Fruit fly (Drosophila melanogaster) whole organism, wandering third instar larva: ENCODE measurements around the gene Ask1.

Experiments
- Abd-B ChIP-seq: fragments of >200 bp; optimal IDR thresholded peaks from 2 replicates; lab custom pipeline; 2017; ENCODE audit warnings: missing biosample characterization, missing genetic modification characterization
- CG32264 ChIP-seq: fragments of 200-800 bp; sonication (Bioruptor generic); optimal IDR thresholded peaks from 2 replicates; lab custom pipeline; 2016; ENCODE audit warnings: missing biosample characterization, missing genetic modification characterization
- CG9705 ChIP-seq: fragments of 200-800 bp; sonication (Bioruptor generic); optimal IDR thresholded peaks from 2 replicates; lab custom pipeline; 2018; ENCODE audit warnings: missing biosample characterization, mild to moderate bottlenecking, missing genetic modification characterization
- CrebA ChIP-seq: fragments of 200-800 bp; sonication (Bioruptor generic); optimal IDR thresholded peaks from 2 replicates; lab custom pipeline; 2016; ENCODE audit warnings: missing biosample characterization, mild to moderate bottlenecking, missing genetic modification characterization, borderline replicate concordance
- Dfd ChIP-seq: fragments of >200 bp; optimal IDR thresholded peaks from 2 replicates; lab custom pipeline; 2017; ENCODE audit warnings: missing biosample characterization, missing genetic modification characterization
- Dif ChIP-seq: fragments of 200-275, 200-300 bp; sonication (Bioruptor generic); optimal IDR thresholded peaks from 2 replicates; lab custom pipeline; 2018; ENCODE audit warnings: missing biosample characterization, missing genetic modification characterization; ENCODE audit not compliant: partially characterized antibody
- GATAd ChIP-seq: sonication (Bioruptor generic); optimal IDR thresholded peaks from 2 replicates; lab custom pipeline; 2016; ENCODE audit warnings: missing biosample characterization, missing genetic modification characterization
- HLH106 ChIP-seq: fragments of 200-800 bp; optimal IDR thresholded peaks from 3 replicates; lab custom pipeline; 2019; ENCODE audit warnings: missing biosample characterization, mild to moderate bottlenecking, missing genetic modification characterization, moderate library complexity
- Hnf4 ChIP-seq: fragments of 200-800 bp; sonication (Bioruptor generic); optimal IDR thresholded peaks from 2 replicates; lab custom pipeline; 2016; ENCODE audit warnings: missing biosample characterization, mild to moderate bottlenecking, missing genetic modification characterization
- Hr78 ChIP-seq: fragments of >200 bp; optimal IDR thresholded peaks from 2 replicates; lab custom pipeline; 2017; ENCODE audit warnings: missing biosample characterization, missing genetic modification characterization
- Hr83 ChIP-seq: fragments of 200-300 bp; sonication (Bioruptor generic); optimal IDR thresholded peaks from 2 replicates; lab custom pipeline; 2016; ENCODE audit warnings: missing biosample characterization, mild to moderate bottlenecking, missing genetic modification characterization, moderate library complexity; ENCODE audit not compliant: poor library complexity, severe bottlenecking
- Jra ChIP-seq: sonication (Bioruptor generic); optimal IDR thresholded peaks from 2 replicates; lab custom pipeline; 2016; ENCODE audit warnings: missing biosample characterization, missing genetic modification characterization
- Mio ChIP-seq: sonication (Bioruptor generic); optimal IDR thresholded peaks from 2 replicates; lab custom pipeline; 2016; ENCODE audit warnings: missing biosample characterization, missing genetic modification characterization
- Myc ChIP-seq: fragments of >200 bp; optimal IDR thresholded peaks from 2 replicates; lab custom pipeline; 2017
- N ChIP-seq: fragments of >200 bp; optimal IDR thresholded peaks from 2 replicates; lab custom pipeline; 2018; ENCODE audit warnings: missing biosample characterization, missing external identifiers, missing genetic modification characterization
- OdsH ChIP-seq: fragments of 200-800 bp; sonication (Bioruptor generic); optimal IDR thresholded peaks from 2 replicates; lab custom pipeline; 2016; ENCODE audit warnings: missing biosample characterization, mild to moderate bottlenecking, missing genetic modification characterization
- Rel ChIP-seq, 2 experiments: fragments of 200-800 bp; sonication (Bioruptor generic) in 1 of 2; optimal IDR thresholded peaks; 2 replicates in 1 of 2; 3 replicates in 1 of 2; lab custom pipeline; 2016 to 2019; ENCODE audit warnings: mild to moderate bottlenecking in 2 of 2, missing biosample characterization in 2 of 2, missing genetic modification characterization in 2 of 2, moderate library complexity in 1 of 2
- Sp1 ChIP-seq: fragments of 200-800 bp; sonication (Bioruptor generic); optimal IDR thresholded peaks from 3 replicates; lab custom pipeline; 2019; ENCODE audit warnings: missing biosample characterization, mild to moderate bottlenecking, missing genetic modification characterization, moderate library complexity
- brk ChIP-seq: fragments of 200-800 bp; sonication (Bioruptor generic); optimal IDR thresholded peaks from 2 replicates; lab custom pipeline; 2016; ENCODE audit warnings: missing biosample characterization, mild to moderate bottlenecking, missing genetic modification characterization
- dl ChIP-seq, 2 experiments: fragments of 175-275, 200-275 bp in 1 of 2; fragments of 200-275 bp in 1 of 2; sonication (Bioruptor generic); optimal IDR thresholded peaks; lab custom pipeline; 2018; ENCODE audit warnings: mild to moderate bottlenecking in 2 of 2, missing biosample characterization in 2 of 2, missing genetic modification characterization in 2 of 2, moderate library complexity in 2 of 2; ENCODE audit not compliant: partially characterized antibody in 2 of 2, insufficient read depth in 1 of 2
- dmrt93B ChIP-seq: fragments of 200-800 bp; sonication (Bioruptor generic); optimal IDR thresholded peaks from 2 replicates; lab custom pipeline; 2018; ENCODE audit warnings: missing biosample characterization, mild to moderate bottlenecking, missing genetic modification characterization
- dsf ChIP-seq: sonication (Bioruptor generic); optimal IDR thresholded peaks from 2 replicates; lab custom pipeline; 2016; ENCODE audit warnings: missing biosample characterization, missing genetic modification characterization, borderline replicate concordance
- ey ChIP-seq: fragments of 200-800 bp; sonication (Bioruptor generic); optimal IDR thresholded peaks from 2 replicates; lab custom pipeline; 2016; ENCODE audit warnings: missing biosample characterization, missing genetic modification characterization
- foxo ChIP-seq, 2 experiments: fragments of 200-800 bp; sonication (Bioruptor generic); optimal IDR thresholded peaks; 2 replicates in 1 of 2; 3 replicates in 1 of 2; lab custom pipeline; 2016 to 2017; ENCODE audit warnings: missing biosample characterization in 2 of 2, missing genetic modification characterization in 2 of 2
- fru ChIP-seq: fragments of 200-800 bp; sonication (Bioruptor generic); optimal IDR thresholded peaks from 3 replicates; lab custom pipeline; 2016; ENCODE audit warnings: missing biosample characterization, mild to moderate bottlenecking, missing genetic modification characterization
- h ChIP-seq: fragments of 200-800 bp; sonication (Bioruptor generic); optimal IDR thresholded peaks from 3 replicates; lab custom pipeline; 2016; ENCODE audit warnings: missing biosample characterization, mild to moderate bottlenecking, missing genetic modification characterization
- jim ChIP-seq: fragments of 175-275, 200-325 bp; sonication (Bioruptor generic); optimal IDR thresholded peaks from 2 replicates; lab custom pipeline; 2016; ENCODE audit warnings: missing biosample characterization, mild to moderate bottlenecking, missing genetic modification characterization
- lola ChIP-seq: fragments of >200 bp; optimal IDR thresholded peaks from 2 replicates; lab custom pipeline; 2017; ENCODE audit warnings: missing biosample characterization, missing genetic modification characterization
- pan ChIP-seq: fragments of >200 bp; optimal IDR thresholded peaks from 2 replicates; lab custom pipeline; 2017
- psq ChIP-seq: fragments of 200-800 bp; sonication (Bioruptor generic); optimal IDR thresholded peaks from 3 replicates; lab custom pipeline; 2017; ENCODE audit warnings: missing biosample characterization, mild to moderate bottlenecking, missing genetic modification characterization, moderate library complexity
- rgr ChIP-seq: fragments of 200-800 bp; sonication (Bioruptor generic); optimal IDR thresholded peaks from 3 replicates; lab custom pipeline; 2016; ENCODE audit warnings: missing biosample characterization, mild to moderate bottlenecking, missing genetic modification characterization
- sage ChIP-seq: fragments of 200-800 bp; sonication (Bioruptor generic); optimal IDR thresholded peaks from 2 replicates; lab custom pipeline; 2016; ENCODE audit warnings: missing biosample characterization, mild to moderate bottlenecking, missing genetic modification characterization
- sv ChIP-seq: fragments of 200-800 bp; sonication (Bioruptor generic); optimal IDR thresholded peaks from 3 replicates; lab custom pipeline; 2016; ENCODE audit warnings: missing biosample characterization, missing genetic modification characterization
- usp ChIP-seq: fragments of >200 bp; optimal IDR thresholded peaks from 2 replicates; lab custom pipeline; 2017; ENCODE audit warnings: missing biosample characterization, missing genetic modification characterization
- woc ChIP-seq: sonication (Bioruptor generic); optimal IDR thresholded peaks from 2 replicates; lab custom pipeline; 2016; ENCODE audit warnings: missing biosample characterization, mild to moderate bottlenecking, missing genetic modification characterization

The Ask1 gene

DNA sequence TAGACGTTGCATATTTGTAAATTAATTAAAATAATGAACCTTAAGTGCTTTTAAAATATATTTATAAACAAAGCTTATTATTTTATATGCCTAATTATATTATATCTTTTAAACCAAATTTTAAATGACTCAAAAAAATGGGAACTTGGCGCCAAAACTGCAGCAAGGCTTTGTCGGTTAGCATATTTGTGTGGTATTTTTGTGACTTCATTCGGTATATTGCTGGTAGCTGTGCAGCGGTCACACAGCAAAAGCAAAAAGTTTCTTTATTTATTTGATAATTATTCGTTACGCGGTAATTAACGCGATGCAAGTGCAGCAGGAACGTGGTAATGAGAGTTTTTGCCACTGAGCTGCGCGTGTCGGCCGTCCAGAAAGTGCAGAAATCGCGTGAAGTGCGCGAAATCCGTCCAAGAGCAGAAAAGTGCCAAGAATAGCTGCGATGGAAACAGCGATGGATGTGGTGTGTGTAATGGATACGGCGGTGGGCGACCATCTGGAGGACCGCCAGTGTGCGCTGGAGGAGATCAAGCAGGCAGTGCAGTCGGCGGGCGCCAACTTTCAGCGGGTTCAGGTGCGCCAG lies at the start of gene Ask1:
Ask1 (plus strand) TSS at position 250 of the 583 bp plus-strand sequence.
- TF ChIP-seq dmrt93B (GFP tag; lab: Kevin White, UChicago): no peak
- TF ChIP-seq Sp1: no peak
- no peak for TF ChIP-seq foxo (GFP tag; optimal IDR thresholded peaks at IDR 0.05; lab: Kevin White, UChicago)
- no peak for TF ChIP-seq usp (GFP tag; lab: Kevin White, UChicago)
- peak; percentile 12 for TF ChIP-seq sage
- TF ChIP-seq Rel (GFP tag; optimal IDR thresholded peaks at IDR 0.05; lab: Kevin White, UChicago): no peak
- TF ChIP-seq Rel (tag; optimal IDR thresholded peaks at IDR 0.05; lab: Kevin White, UChicago): peak; percentile 34
- TF ChIP-seq Hnf4 (GFP tag; lab: Kevin White, UChicago): no peak
- TF ChIP-seq, all 38 proteins: peak for 2

DNA sequence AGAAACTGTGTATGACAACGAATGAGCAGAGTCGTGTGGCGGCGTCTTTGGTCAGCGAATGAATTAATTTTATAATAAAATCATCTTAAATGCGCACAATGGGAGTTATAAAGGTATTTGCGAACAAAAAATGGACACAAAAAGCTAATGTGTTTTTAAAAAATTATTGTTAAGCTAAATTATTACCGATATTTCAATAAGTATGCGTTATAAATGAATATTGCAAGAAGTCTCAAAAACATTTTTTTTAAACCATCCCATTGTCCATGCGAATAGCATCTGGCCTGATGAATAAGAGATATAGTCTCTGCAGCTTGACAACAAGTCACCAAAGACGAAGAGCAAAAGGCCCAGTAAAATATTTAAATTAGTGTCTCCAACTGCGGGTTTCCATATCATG lies 48.5 kb upstream of the Ask1 start:
- TF ChIP-seq sv (peak; percentile 5), pan (lab: Kevin White, UChicago) (no peak)

DNA sequence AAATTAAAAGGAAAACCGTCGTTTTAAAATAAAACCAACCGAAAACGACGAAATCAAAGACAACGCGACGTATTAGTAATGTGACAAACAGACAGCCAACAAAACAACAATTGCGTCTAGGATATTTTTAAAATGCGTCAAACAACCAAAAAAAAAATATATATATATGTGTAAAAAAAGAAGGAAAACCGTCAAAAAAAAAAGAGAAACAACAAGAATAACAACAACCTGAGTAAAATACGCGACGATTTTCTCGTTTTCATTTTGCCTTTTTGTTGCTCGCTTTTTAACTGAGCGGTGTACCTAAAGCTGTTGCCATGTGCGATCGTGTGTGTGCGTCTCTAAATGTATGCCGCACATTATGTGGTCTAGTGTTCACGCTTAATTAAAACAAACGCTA lies 46.0 kb upstream of the Ask1 start:
- no peak for TF ChIP-seq Mio
- TF ChIP-seq Hr78 (GFP tag; lab: Kevin White, UChicago): no peak
- TF ChIP-seq h (GFP tag; lab: Kevin White, UChicago): no peak
- no peak for TF ChIP-seq fru (GFP tag; lab: Kevin White, UChicago)
- TF ChIP-seq foxo (GFP tag; optimal IDR thresholded peaks at IDR 0.05; lab: Kevin White, UChicago): no peak
- no peak for TF ChIP-seq CrebA (GFP tag; lab: Kevin White, UChicago)
- TF ChIP-seq Abd-B (GFP tag; lab: Kevin White, UChicago): no peak
- TF ChIP-seq OdsH (GFP tag; lab: Kevin White, UChicago): no peak
- no peak for TF ChIP-seq dl (GFP tag; optimal IDR thresholded peaks at IDR 0.05; lab: Kevin White, UChicago; ENCODE audit: insufficient read depth in 1 of 2, partially characterized antibody in 2 of 2)
- no peak for TF ChIP-seq lola (GFP tag; lab: Kevin White, UChicago)
- TF ChIP-seq Dif (GFP tag; lab: Kevin White, UChicago): no peak

DNA sequence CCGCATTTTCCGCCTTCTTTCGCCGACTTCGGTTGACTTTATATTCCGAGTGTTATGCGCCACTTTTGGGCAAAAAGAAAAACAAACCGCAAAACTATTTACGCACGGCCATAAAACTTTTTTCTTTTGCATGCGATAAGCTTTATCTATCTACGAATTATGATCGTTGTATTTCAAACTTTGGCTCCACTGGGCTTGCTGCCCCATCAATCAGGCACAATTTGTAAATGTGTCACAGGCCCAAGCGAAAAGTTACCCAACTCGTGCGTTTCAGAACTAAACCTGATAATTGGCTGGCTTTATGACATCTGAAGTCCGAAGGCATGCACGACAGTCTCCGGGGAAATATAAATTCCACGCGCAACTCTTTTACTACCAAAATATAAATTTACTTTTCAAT lies 45.6 kb upstream of the Ask1 start:
- TF ChIP-seq Sp1 (no peak), h (GFP tag; lab: Kevin White, UChicago) (no peak), Dfd (GFP tag; lab: Kevin White, UChicago) (no peak), HLH106 (tag; lab: Kevin White, UChicago) (no peak), Mio (no peak), Hr83 (GFP tag; lab: Kevin White, UChicago) (no peak), fru (GFP tag; lab: Kevin White, UChicago) (no peak), Dif (GFP tag; lab: Kevin White, UChicago) (no peak), N (no peak), dsf (GFP tag; lab: Kevin White, UChicago) (no peak), pan (lab: Kevin White, UChicago) (no peak), lola (GFP tag; lab: Kevin White, UChicago) (no peak), Myc (lab: Kevin White, UChicago) (no peak), sv (no peak), sage (no peak), dmrt93B (GFP tag; lab: Kevin White, UChicago) (no peak), GATAd (GFP tag; lab: Kevin White, UChicago) (no peak), OdsH (GFP tag; lab: Kevin White, UChicago) (no peak), Abd-B (GFP tag; lab: Kevin White, UChicago) (no peak)

DNA sequence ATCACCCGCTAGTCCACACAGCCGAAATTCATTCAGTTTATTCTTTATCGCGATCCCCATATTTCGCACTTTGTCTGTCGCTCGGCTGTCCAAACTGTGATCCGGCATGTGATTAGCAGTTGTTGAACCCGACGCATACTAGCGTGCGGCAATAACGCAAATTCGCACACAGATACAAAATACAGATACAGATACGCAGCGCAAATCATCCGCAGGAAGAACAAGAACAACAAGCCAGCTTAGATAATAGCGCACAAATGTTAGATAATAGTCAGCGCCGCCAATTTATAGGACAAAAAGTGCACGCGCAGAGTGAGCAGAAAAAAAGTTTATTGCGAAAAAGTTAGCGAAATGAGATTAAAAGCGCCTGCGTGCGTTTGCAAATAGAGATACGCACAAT lies 44.5 kb upstream of the Ask1 start:
- no peak for TF ChIP-seq brk (GFP tag; lab: Kevin White, UChicago)
- TF ChIP-seq CG32264 (GFP tag; lab: Kevin White, UChicago): no peak
- no peak for TF ChIP-seq Hr78 (GFP tag; lab: Kevin White, UChicago)
- no peak for TF ChIP-seq Rel (GFP tag; optimal IDR thresholded peaks at IDR 0.05; lab: Kevin White, UChicago)
- TF ChIP-seq Rel (tag; optimal IDR thresholded peaks at IDR 0.05; lab: Kevin White, UChicago): no peak
- TF ChIP-seq jim: no peak
- no peak for TF ChIP-seq Hr83 (GFP tag; lab: Kevin White, UChicago)
- TF ChIP-seq Jra (GFP tag; lab: Kevin White, UChicago): no peak
- no peak for TF ChIP-seq foxo (GFP tag; optimal IDR thresholded peaks at IDR 0.05; lab: Kevin White, UChicago)
- no peak for TF ChIP-seq dmrt93B (GFP tag; lab: Kevin White, UChicago)
- no peak for TF ChIP-seq rgr (GFP tag; lab: Kevin White, UChicago)
- no peak for TF ChIP-seq Hnf4 (GFP tag; lab: Kevin White, UChicago)
- no peak for TF ChIP-seq fru (GFP tag; lab: Kevin White, UChicago)
- TF ChIP-seq psq: no peak
- no peak for TF ChIP-seq woc (GFP tag; lab: Kevin White, UChicago)
- no peak for TF ChIP-seq ey
- no peak for TF ChIP-seq OdsH (GFP tag; lab: Kevin White, UChicago)
- TF ChIP-seq dl (GFP tag; optimal IDR thresholded peaks at IDR 0.05; lab: Kevin White, UChicago; ENCODE audit: insufficient read depth in 1 of 2, partially characterized antibody in 2 of 2): no peak
- no peak for TF ChIP-seq CG9705 (GFP tag; lab: Kevin White, UChicago)
- TF ChIP-seq lola (GFP tag; lab: Kevin White, UChicago): no peak
- TF ChIP-seq, all 38 proteins: peak for 0
